Worm (Caenorhabditis elegans): ENCODE data around the gene F35E8.2.

ce11 chrV:15870356-15870755 lies 35.1 kb upstream of the F35E8.2 start, which contains the start of gene str-57:
- TF ChIP-seq unc-62 (GFP tag; optimal IDR thresholded peaks at IDR 0.05) = no peak
- no peak for TF ChIP-seq hmg-1.2 (GFP tag; IDR thresholded peaks at IDR 0.05)
- TF ChIP-seq cebp-1 (GFP tag; IDR thresholded peaks at IDR 0.05) = no peak
- no peak for TF ChIP-seq cebp-1 (tag; optimal IDR thresholded peaks at IDR 0.05)
- no peak for TF ChIP-seq F57A8.1 (GFP tag; optimal IDR thresholded peaks at IDR 0.05)
- no peak for TF ChIP-seq mel-28 (tag; optimal IDR thresholded peaks at IDR 0.05; ENCODE audit: borderline replicate concordance)
- no peak for TF ChIP-seq aptf-2 (GFP tag; conservative IDR thresholded peaks at IDR 0.05)
- no peak for TF ChIP-seq nhr-120 (GFP tag; IDR thresholded peaks at IDR 0.05)

All from whole organism, young adult.